Fruit fly (Drosophila melanogaster): ENCODE data around the gene CG5800.

Gene CG5800

DNA sequence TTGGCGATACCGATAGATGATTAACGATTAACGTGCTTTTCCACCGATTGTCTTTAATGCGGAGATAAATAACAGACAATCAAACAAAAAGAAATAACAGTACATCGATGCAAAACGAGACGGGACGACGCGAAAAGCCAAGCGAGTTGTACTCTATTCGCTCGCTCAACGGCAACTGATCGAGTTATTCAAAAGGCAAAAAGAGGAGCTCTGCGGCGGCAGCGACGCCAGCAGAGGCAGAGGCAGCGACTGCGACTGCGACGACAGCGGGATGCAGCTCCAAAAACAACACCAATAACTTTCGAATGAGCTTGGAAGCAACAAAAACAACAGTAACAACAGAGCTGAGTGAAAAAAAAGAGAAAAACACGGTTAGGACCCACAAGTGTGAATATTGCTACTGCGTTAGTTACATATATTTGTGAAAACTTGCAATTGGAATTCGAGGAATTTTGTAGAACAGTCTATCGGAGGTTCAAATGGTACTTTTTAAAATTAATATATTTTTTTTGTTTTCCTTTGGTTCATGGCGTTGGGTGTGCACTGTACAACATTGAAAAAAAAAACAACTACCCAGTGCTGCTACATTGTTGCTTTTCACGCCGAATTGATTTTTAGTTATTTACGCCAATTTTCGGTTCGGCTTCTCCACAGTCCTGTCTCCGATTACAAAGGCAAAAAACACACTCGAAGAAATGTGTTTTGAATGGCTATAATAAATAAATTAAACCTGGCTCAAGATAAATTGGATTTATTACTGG, 46.8 kb downstream of the CG5800 start (continued):
- TF ChIP-seq Sry-β (GFP tag; optimal IDR thresholded peaks at IDR 0.05) (peak; percentile 77), CHES-1-like (GFP tag; optimal IDR thresholded peaks at IDR 0.05) (no peak), TFAM (GFP tag; optimal IDR thresholded peaks at IDR 0.05) (no peak), otp (GFP tag; IDR thresholded peaks at IDR 0.05) (peak; percentile 69), Dad (GFP tag; optimal IDR thresholded peaks at IDR 0.05) (no peak), Blimp-1 (GFP tag; optimal IDR thresholded peaks at IDR 0.05) (peak; percentile 71), Hsf (GFP tag; optimal IDR thresholded peaks at IDR 0.05) (peak; percentile 62), CG4820 (GFP tag; optimal IDR thresholded peaks at IDR 0.05) (peak; percentile 60), fru (optimal IDR thresholded peaks at IDR 0.05) (no peak), Nf-YB (GFP tag; optimal IDR thresholded peaks at IDR 0.05) (peak; percentile 19), Vsx1 (GFP tag; optimal IDR thresholded peaks at IDR 0.05) (peak; percentile 44), CG9817 (tag; optimal IDR thresholded peaks at IDR 0.05) (no peak), CG18476 (GFP tag; optimal IDR thresholded peaks at IDR 0.05) (peak; percentile 42), CG16813 (GFP tag; IDR thresholded peaks at IDR 0.05; ENCODE audit: partially characterized antibody) (no peak), Gsc (GFP tag; IDR thresholded peaks at IDR 0.05) (peak; percentile 56), CG6689 (GFP tag; IDR thresholded peaks at IDR 0.05) (peak; percentile 86), Hand (GFP tag; optimal IDR thresholded peaks at IDR 0.05) (no peak), HmgD (GFP tag; optimal IDR thresholded peaks at IDR 0.05) (no peak), CG6813 (GFP tag; optimal IDR thresholded peaks at IDR 0.05) (peak; percentile 55), Neu2 (GFP tag; optimal IDR thresholded peaks at IDR 0.05; ENCODE audit: borderline replicate concordance) (no peak), chm (GFP tag; IDR thresholded peaks at IDR 0.05) (peak; percentile 62; the same call in 1 of the 2 replicates), CG17612 (GFP tag; IDR thresholded peaks at IDR 0.05) (no peak), B-H1 (GFP tag; IDR thresholded peaks at IDR 0.05) (peak; percentile 72), CG10209 (GFP tag; optimal IDR thresholded peaks at IDR 0.05) (peak; percentile 39), nau (GFP tag; optimal IDR thresholded peaks at IDR 0.05) (peak; percentile 28), Antp (GFP tag; optimal IDR thresholded peaks at IDR 0.05) (peak; percentile 18), NC2β (GFP tag; optimal IDR thresholded peaks at IDR 0.05) (no peak), Hr39 (optimal IDR thresholded peaks at IDR 0.05) (no peak), sens (GFP tag) (peak; percentile 89), Myb (GFP tag; optimal IDR thresholded peaks at IDR 0.05) (no peak), Chrac-16 (GFP tag; optimal IDR thresholded peaks at IDR 0.05) (peak; percentile 31), Rx (GFP tag; IDR thresholded peaks at IDR 0.05) (peak; percentile 75), fd3F (GFP tag; optimal IDR thresholded peaks at IDR 0.05) (no peak), CG2202 (tag; optimal IDR thresholded peaks at IDR 0.05) (no peak), rib (GFP tag; IDR thresholded peaks at IDR 0.05) (peak; percentile 38; the same call in 1 of the 2 replicates), Xrp1 (GFP tag; IDR thresholded peaks at IDR 0.05) (peak; percentile 88), psq (GFP tag; optimal IDR thresholded peaks at IDR 0.05) (peak; percentile 5), CG11504 (tag; optimal IDR thresholded peaks at IDR 0.05) (peak; percentile 82), CG17802 (tag; optimal IDR thresholded peaks at IDR 0.05) (peak; percentile 13), CG1792 (GFP tag; optimal IDR thresholded peaks at IDR 0.05) (no peak), tll (GFP tag; optimal IDR thresholded peaks at IDR 0.05) (no peak), sob (GFP tag; IDR thresholded peaks at IDR 0.05) (peak; percentile 63), D (optimal IDR thresholded peaks at IDR 0.05) (no peak), D (GFP tag; optimal IDR thresholded peaks at IDR 0.05) (peak; percentile 26), HLH3B (GFP tag; IDR thresholded peaks at IDR 0.05) (peak; percentile 78), Dref (GFP tag; IDR thresholded peaks at IDR 0.05) (no peak), CG12391 (tag; optimal IDR thresholded peaks at IDR 0.05) (peak; percentile 55), CG4404 (GFP tag; IDR thresholded peaks at IDR 0.05) (no peak), BtbVII (GFP tag; optimal IDR thresholded peaks at IDR 0.05) (peak; percentile 34), Dbx (GFP tag; IDR thresholded peaks at IDR 0.05) (no peak), Hey (tag; optimal IDR thresholded peaks at IDR 0.05) (no peak)
